Worm (Caenorhabditis elegans): ENCODE measurements around the gene F58F12.2.

Gene F58F12.2

ce11 chrII:6339948-6340347 lies 47.9 kb downstream of the F58F12.2 start, which contains the start of gene C32D5.7:
TSS of gene C32D5.7 (minus strand) at chrII:6340048.
- TF ChIP-seq ceh-63 (GFP tag; optimal IDR thresholded peaks at IDR 0.05) (no peak), Y116A8C.19 (tag; optimal IDR thresholded peaks at IDR 0.05; ENCODE audit: borderline replicate concordance) (no peak), efl-3 (GFP tag; optimal IDR thresholded peaks at IDR 0.05) (no peak), efl-1 (optimal IDR thresholded peaks at IDR 0.05) (no peak), efl-1 (GFP tag; optimal IDR thresholded peaks at IDR 0.05 in 1 of 2) (no peak), pag-3 (tag; optimal IDR thresholded peaks at IDR 0.05; ENCODE audit: borderline replicate concordance, insufficient read depth) (no peak), vab-15 (tag; optimal IDR thresholded peaks at IDR 0.05) (no peak), lin-35 (GFP tag; optimal IDR thresholded peaks at IDR 0.05) (no peak), elt-2 (tag; optimal IDR thresholded peaks at IDR 0.05) (no peak)

- TF ChIP-seq unc-98 (GFP tag; IDR thresholded peaks at IDR 0.05) (no peak), ceh-88 (GFP tag; IDR thresholded peaks at IDR 0.05) (no peak), nhr-12 (tag; optimal IDR thresholded peaks at IDR 0.05) (no peak), nhr-90 (tag; optimal IDR thresholded peaks at IDR 0.05; ENCODE audit: poor library complexity) (no peak), dsc-1 (tag; optimal IDR thresholded peaks at IDR 0.05) (no peak), unc-62 (GFP tag; optimal IDR thresholded peaks at IDR 0.05) (no peak), ceh-82 (tag; optimal IDR thresholded peaks at IDR 0.05) (no peak), hlh-17 (GFP tag; optimal IDR thresholded peaks at IDR 0.05; ENCODE audit: borderline replicate concordance) (no peak), lin-13 (GFP tag; optimal IDR thresholded peaks at IDR 0.05) (no peak), nhr-237 (tag; optimal IDR thresholded peaks at IDR 0.05) (no peak), hlh-4 (tag; optimal IDR thresholded peaks at IDR 0.05) (no peak), fkh-4 (tag; optimal IDR thresholded peaks at IDR 0.05; ENCODE audit: borderline replicate concordance) (no peak), elt-2 (tag; optimal IDR thresholded peaks at IDR 0.05) (peak; percentile 57), xbp-1 (tag; optimal IDR thresholded peaks at IDR 0.05) (no peak), lin-35 (GFP tag; optimal IDR thresholded peaks at IDR 0.05) (peak in 1 of 2 experiments; percentile 6), sptf-1 (tag; optimal IDR thresholded peaks at IDR 0.05) (no peak)
These were observed 48.3 kb downstream of the F58F12.2 start for ce11 chrII:6339511-6339910.
